Worm (Caenorhabditis elegans): ENCODE results near the gene sre-4.
"Not testable (repeated sequence)": the region's sequence is repeated elsewhere in the genome, so short reads cannot be mapped to it uniquely, and the experiment has no call there.

The sre-4 gene

ce11 chrIV:9744905-9745304 is 39.7 kb downstream of the sre-4 start, which contains the start of gene C28D4.4:
C28D4.4 (minus strand) TSS chrIV:9745005.
- TF ChIP-seq syd-9 (tag; optimal IDR thresholded peaks at IDR 0.05) = no peak
- no peak for TF ChIP-seq K09A11.1 (tag; optimal IDR thresholded peaks at IDR 0.05; ENCODE audit: insufficient read depth)
- TF ChIP-seq sox-4 (tag; optimal IDR thresholded peaks at IDR 0.05) = no peak
- TF ChIP-seq Y22D7AL.16 (tag; optimal IDR thresholded peaks at IDR 0.05) = no peak
- TF ChIP-seq unc-86 (tag; optimal IDR thresholded peaks at IDR 0.05) = no peak
- TF ChIP-seq fkh-10 (GFP tag; optimal IDR thresholded peaks at IDR 0.05) = no peak
- no peak for TF ChIP-seq eyg-1 (tag; optimal IDR thresholded peaks at IDR 0.05)
- TF ChIP-seq pha-2 (tag; optimal IDR thresholded peaks at IDR 0.05) = no peak
- no peak for TF ChIP-seq K02D7.2 (tag; optimal IDR thresholded peaks at IDR 0.05)
- no peak for TF ChIP-seq pag-3 (tag; optimal IDR thresholded peaks at IDR 0.05; ENCODE audit: borderline replicate concordance)
- TF ChIP-seq C08G9.2 (tag; optimal IDR thresholded peaks at IDR 0.05) = no peak
- TF ChIP-seq C38D4.7 (GFP tag; optimal IDR thresholded peaks at IDR 0.05) = no peak
- no peak for TF ChIP-seq pax-1 (tag; optimal IDR thresholded peaks at IDR 0.05)
- no peak for TF ChIP-seq ceh-19 (GFP tag; optimal IDR thresholded peaks at IDR 0.05)
- TF ChIP-seq ztf-16 (tag; optimal IDR thresholded peaks at IDR 0.05) = no peak
- no peak for TF ChIP-seq ceh-48 (tag; optimal IDR thresholded peaks at IDR 0.05)
- no peak for TF ChIP-seq ceh-14 (tag; optimal IDR thresholded peaks at IDR 0.05)
- no peak for TF ChIP-seq hlh-13 (GFP tag; optimal IDR thresholded peaks at IDR 0.05)
- TF ChIP-seq dve-1 (tag; optimal IDR thresholded peaks at IDR 0.05) = no peak

- TF ChIP-seq K02D7.2 (tag; optimal IDR thresholded peaks at IDR 0.05) (no peak), dmd-4 (tag; optimal IDR thresholded peaks at IDR 0.05; ENCODE audit: borderline replicate concordance) (no peak), lim-6 (tag; optimal IDR thresholded peaks at IDR 0.05) (no peak), eyg-1 (tag; optimal IDR thresholded peaks at IDR 0.05) (no peak), sox-2 (GFP tag; IDR thresholded peaks at IDR 0.05) (no peak), nhr-232 (tag; optimal IDR thresholded peaks at IDR 0.05) (no peak), odd-2 (tag; optimal IDR thresholded peaks at IDR 0.05) (no peak), lin-11 (tag; optimal IDR thresholded peaks at IDR 0.05) (no peak), nfya-1 (tag; optimal IDR thresholded peaks at IDR 0.05) (no peak), hlh-15 (tag; optimal IDR thresholded peaks at IDR 0.05) (no peak), ama-1 (optimal IDR thresholded peaks at IDR 0.05) (no peak), ceh-14 (tag; optimal IDR thresholded peaks at IDR 0.05) (no peak)
Observed at ce11 chrIV:9742883-9743282, 41.7 kb downstream of the sre-4 start, which contains the start of gene C28D4.7. C28D4.7 (minus strand) TSS chrIV:9743147.

- TF ChIP-seq ceh-18 (tag; optimal IDR thresholded peaks at IDR 0.05); ama-1 (optimal IDR thresholded peaks at IDR 0.05); F13H6.1 (tag; optimal IDR thresholded peaks at IDR 0.05): not testable (repeated sequence)
Observed at ce11 chrIV:9740851-9741549, 43.6 kb downstream of the sre-4 start, which contains the start of gene gln-6. gln-6 (minus strand) TSS chrIV:9740901.

ce11 chrIV:9739001-9739400 is 45.6 kb downstream of the sre-4 start:
- no peak for TF ChIP-seq ama-1 (optimal IDR thresholded peaks at IDR 0.05)
- no peak for TF ChIP-seq madf-2 (tag; optimal IDR thresholded peaks at IDR 0.05)
- TF ChIP-seq ceh-24 (tag; optimal IDR thresholded peaks at IDR 0.05) = no peak
- TF ChIP-seq elt-2 (tag; optimal IDR thresholded peaks at IDR 0.05) = no peak
- no peak for TF ChIP-seq sdc-2 (tag; optimal IDR thresholded peaks at IDR 0.05)
- no peak for TF ChIP-seq C08G9.2 (tag; optimal IDR thresholded peaks at IDR 0.05)
- TF ChIP-seq pag-3 (tag; optimal IDR thresholded peaks at IDR 0.05; ENCODE audit: borderline replicate concordance) = no peak
- no peak for TF ChIP-seq nhr-232 (tag; optimal IDR thresholded peaks at IDR 0.05)
- no peak for TF ChIP-seq unc-86 (tag; optimal IDR thresholded peaks at IDR 0.05)
- TF ChIP-seq lin-11 (tag; optimal IDR thresholded peaks at IDR 0.05) = no peak
- TF ChIP-seq ttx-3 (tag; optimal IDR thresholded peaks at IDR 0.05) = no peak
- no peak for TF ChIP-seq sox-4 (tag; optimal IDR thresholded peaks at IDR 0.05)
- no peak for TF ChIP-seq eyg-1 (tag; optimal IDR thresholded peaks at IDR 0.05)
- no peak for TF ChIP-seq nhr-11 (tag; optimal IDR thresholded peaks at IDR 0.05)
- no peak for TF ChIP-seq hlh-15 (tag; optimal IDR thresholded peaks at IDR 0.05)

Measured in whole organism, late embryonic.